Fruit fly (Drosophila melanogaster): ENCODE measurements around the gene cmb.

The cmb gene

DNA sequence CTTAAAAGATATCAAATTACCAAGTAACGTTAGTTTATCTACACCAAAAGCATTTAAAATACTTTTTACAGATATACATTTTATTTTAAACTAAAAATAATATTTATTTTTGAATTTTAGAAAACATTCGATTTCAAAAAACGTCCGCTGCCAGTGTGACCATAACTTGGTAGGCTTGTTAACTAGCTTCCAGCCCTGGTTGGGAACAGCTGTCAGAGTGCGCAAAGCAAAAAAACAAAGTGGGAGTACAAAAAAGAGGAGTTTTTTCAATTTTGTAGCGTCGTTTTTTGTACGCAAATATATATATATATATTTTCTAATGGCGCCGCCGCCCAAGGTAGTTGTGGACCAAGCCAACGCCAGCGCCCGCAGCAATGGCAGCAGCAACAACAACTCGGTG is at the start of gene cmb:
Gene cmb (plus strand): TSS at position 195 of the 400 bp plus-strand sequence.
- TF ChIP-seq h (optimal IDR thresholded peaks at IDR 0.05), result no peak
- no peak for TF ChIP-seq Sin3A (optimal IDR thresholded peaks at IDR 0.05)
- no peak for TF ChIP-seq insv (optimal IDR thresholded peaks at IDR 0.05)
- TF ChIP-seq ttk (optimal IDR thresholded peaks at IDR 0.05), result no peak
- TF ChIP-seq psq (optimal IDR thresholded peaks at IDR 0.05), result no peak
- no peak for TF ChIP-seq Myc (optimal IDR thresholded peaks at IDR 0.05)

DNA sequence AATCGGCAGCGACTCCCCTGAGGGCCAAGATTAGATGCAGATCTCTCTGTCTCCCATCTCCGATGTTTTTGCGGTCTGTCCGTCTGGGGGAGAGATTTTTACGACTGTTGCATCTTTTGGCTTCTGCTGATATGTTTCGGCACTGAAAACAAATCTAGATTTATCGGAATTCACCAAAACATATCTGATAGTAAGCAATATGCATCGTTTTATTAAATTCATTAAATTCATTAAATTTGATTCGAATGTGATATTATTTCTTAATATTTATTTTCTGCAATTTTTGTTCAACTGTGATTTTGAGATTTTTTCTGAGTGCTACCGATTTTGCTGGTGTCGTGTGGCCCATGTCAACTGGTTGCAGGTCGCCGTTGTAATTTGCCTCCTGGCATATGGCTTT is 48.9 kb upstream of the cmb start:
- TF ChIP-seq ttk (optimal IDR thresholded peaks at IDR 0.05) (no peak), Sin3A (optimal IDR thresholded peaks at IDR 0.05) (no peak)

dm6 chr3L:13397656-13398055 is 44.7 kb upstream of the cmb start:
- TF ChIP-seq Myc (optimal IDR thresholded peaks at IDR 0.05), result no peak
- no peak for TF ChIP-seq psq (optimal IDR thresholded peaks at IDR 0.05)

DNA sequence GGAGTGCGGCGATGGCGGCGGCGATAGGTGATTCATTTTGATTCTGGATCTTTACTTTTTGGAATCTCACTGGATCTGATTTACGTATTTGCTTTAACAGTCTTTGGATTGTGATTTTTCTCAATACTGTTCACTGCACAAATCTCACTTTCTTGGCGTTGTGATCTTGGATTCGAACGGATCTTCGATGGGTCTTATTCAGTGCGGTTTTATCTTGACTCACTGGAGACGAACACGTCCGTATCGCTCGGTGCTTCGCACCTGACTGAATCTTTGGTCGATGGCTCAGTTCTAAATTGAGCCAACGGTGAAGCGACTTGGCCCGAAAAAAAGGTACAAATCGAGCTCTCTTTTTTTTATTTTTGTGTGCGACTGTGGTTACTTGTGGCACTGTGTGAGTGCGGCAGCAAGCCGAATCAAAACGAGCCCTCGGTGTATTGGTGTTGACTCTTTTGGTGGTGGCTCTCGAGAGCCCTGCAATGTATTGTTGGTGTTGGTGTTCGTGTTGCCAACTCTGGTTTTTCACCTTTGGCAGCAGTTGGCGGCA is 41.4 kb upstream of the cmb start, which contains the start of gene sens:
Gene sens (minus strand): TSS at position 254 of the 547 bp plus-strand sequence.
- TF ChIP-seq insv (optimal IDR thresholded peaks at IDR 0.05), result no peak
- TF ChIP-seq Sin3A (optimal IDR thresholded peaks at IDR 0.05), result no peak
- no peak for TF ChIP-seq Myc (optimal IDR thresholded peaks at IDR 0.05)

dm6 chr3L:13403141-13403867 is 39.1 kb upstream of the cmb start:
- TF ChIP-seq h (optimal IDR thresholded peaks at IDR 0.05) (no peak), psq (optimal IDR thresholded peaks at IDR 0.05) (no peak), Myc (optimal IDR thresholded peaks at IDR 0.05) (no peak), insv (optimal IDR thresholded peaks at IDR 0.05) (no peak), Sin3A (optimal IDR thresholded peaks at IDR 0.05) (no peak), ttk (optimal IDR thresholded peaks at IDR 0.05) (no peak)

- TF ChIP-seq insv (optimal IDR thresholded peaks at IDR 0.05) (no peak), Sin3A (optimal IDR thresholded peaks at IDR 0.05) (no peak), ttk (optimal IDR thresholded peaks at IDR 0.05) (no peak), h (optimal IDR thresholded peaks at IDR 0.05) (no peak), Myc (optimal IDR thresholded peaks at IDR 0.05) (no peak), psq (optimal IDR thresholded peaks at IDR 0.05) (no peak)
Observed at dm6 chr3L:13406873-13407272, 35.5 kb upstream of the cmb start.

DNA sequence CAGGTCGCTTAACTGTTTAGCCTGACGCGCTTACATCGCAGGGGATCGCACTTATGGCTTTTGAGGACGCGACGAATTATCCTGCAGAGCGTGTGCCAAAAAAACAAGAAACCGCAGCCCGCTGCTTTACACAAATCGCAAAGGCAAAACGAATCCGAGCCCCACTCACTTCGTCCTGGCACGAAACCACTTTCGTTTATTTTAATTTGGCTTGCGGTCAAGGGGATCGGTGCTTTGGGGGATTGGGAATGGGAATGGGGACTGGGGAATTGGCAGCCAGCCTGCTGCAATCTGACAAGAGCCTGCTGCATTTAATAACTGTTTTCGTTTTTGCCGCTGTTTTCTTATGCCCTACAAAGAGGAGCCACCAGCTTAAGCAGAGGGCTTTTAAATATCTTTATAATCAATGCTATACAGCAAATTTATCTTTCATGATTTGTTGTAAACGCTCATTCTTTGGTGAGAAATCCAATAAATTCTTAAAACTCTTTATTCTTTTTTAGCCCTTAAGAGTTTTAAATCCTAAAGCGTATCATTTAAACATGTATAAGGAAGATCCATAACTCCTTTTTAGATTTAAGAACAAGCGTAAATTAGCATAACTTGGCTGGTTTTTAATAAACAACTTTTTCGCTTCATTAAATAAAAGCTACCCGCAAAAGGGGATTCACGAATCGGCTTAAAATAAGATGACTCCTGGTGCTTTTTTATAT is 32.4 kb upstream of the cmb start:
- no peak for TF ChIP-seq psq (optimal IDR thresholded peaks at IDR 0.05)

DNA sequence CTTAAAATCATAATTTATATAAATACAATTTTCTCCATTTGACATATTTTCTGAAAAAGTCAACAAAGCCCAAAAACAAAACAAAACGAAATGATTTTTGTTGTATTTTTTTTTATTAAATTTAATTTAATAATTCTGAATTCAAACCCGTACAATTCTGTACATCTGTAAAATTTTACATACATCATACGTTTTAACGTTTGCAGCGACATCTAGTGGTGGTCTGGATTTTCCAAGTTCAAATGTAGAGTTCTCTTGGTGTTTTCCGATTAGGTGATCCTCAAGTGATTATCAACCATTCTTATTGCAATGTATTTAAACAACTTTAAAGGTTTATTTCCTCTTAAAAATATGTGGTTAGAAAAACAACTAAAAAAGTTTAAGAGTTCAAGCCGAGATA is 31.4 kb upstream of the cmb start:
- TF ChIP-seq psq (optimal IDR thresholded peaks at IDR 0.05) (no peak), ttk (optimal IDR thresholded peaks at IDR 0.05) (no peak), Myc (optimal IDR thresholded peaks at IDR 0.05) (no peak), h (optimal IDR thresholded peaks at IDR 0.05) (no peak), Sin3A (optimal IDR thresholded peaks at IDR 0.05) (no peak), insv (optimal IDR thresholded peaks at IDR 0.05) (no peak)

- TF ChIP-seq Myc (optimal IDR thresholded peaks at IDR 0.05) (no peak), Sin3A (optimal IDR thresholded peaks at IDR 0.05) (no peak), psq (optimal IDR thresholded peaks at IDR 0.05) (no peak), insv (optimal IDR thresholded peaks at IDR 0.05) (no peak), h (optimal IDR thresholded peaks at IDR 0.05) (no peak), ttk (optimal IDR thresholded peaks at IDR 0.05) (no peak)
Observed at dm6 chr3L:13412200-13412885, 30.1 kb upstream of the cmb start, which contains the start of the genes CG10222 and flr. Gene CG10222 (minus strand): TSS chr3L:13412453. Gene flr (plus strand): TSS chr3L:13412843.

DNA sequence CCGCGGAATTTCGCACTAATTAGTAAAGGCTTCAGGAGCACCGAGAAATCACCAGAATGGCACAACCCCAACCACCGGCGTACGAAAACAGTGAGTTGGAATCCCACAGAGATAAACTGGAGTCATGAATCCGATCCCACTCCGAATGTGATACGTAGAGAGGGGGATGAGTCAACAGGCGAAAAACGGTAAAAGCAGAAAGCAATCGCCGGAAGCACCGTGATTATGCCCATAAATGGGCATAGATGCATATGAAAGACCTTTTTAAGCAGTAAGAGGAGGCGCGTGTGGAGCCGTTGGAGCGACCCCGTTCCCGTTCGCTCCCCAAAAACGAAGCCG is 29.5 kb upstream of the cmb start:
- TF ChIP-seq ttk (optimal IDR thresholded peaks at IDR 0.05) (no peak), h (optimal IDR thresholded peaks at IDR 0.05) (no peak)

- TF ChIP-seq insv (optimal IDR thresholded peaks at IDR 0.05) (no peak), ttk (optimal IDR thresholded peaks at IDR 0.05) (no peak), psq (optimal IDR thresholded peaks at IDR 0.05) (no peak), Sin3A (optimal IDR thresholded peaks at IDR 0.05) (no peak)
Observed at dm6 chr3L:13420212-13420611, 22.2 kb upstream of the cmb start.

DNA sequence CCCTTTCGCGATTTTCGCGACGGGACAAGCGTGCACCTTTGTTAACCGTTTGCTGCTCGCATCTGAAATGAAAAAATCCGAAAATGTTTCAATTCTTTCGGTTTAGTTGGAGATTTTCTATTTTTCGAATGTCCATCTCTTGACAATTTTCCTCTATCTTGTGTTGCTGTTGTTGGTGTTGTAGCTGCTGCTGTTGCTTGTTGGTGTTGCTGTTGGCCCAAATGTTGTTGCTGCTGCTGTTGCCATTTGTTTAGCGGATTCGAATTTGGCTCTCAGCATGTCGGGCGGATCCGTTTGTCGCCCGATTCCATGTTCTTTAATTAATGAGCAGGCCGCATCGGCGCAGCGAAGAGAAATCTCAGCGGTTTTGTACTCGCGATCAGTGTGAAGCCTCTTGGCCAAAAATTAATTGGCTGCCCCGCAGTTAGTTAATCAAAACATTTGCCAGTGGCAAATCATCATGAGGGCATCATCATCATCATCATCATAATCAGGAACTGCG is 20.1 kb upstream of the cmb start, which contains the start of gene CG32121:
Gene CG32121 (minus strand): TSS at position 51 of the 502 bp plus-strand sequence.
- TF ChIP-seq h (optimal IDR thresholded peaks at IDR 0.05) (no peak), insv (optimal IDR thresholded peaks at IDR 0.05) (no peak), Myc (optimal IDR thresholded peaks at IDR 0.05) (no peak), Sin3A (optimal IDR thresholded peaks at IDR 0.05) (no peak), psq (optimal IDR thresholded peaks at IDR 0.05) (no peak), ttk (optimal IDR thresholded peaks at IDR 0.05) (no peak)

Measured in Kc167 (cell line).